Fruit fly (Drosophila melanogaster): ENCODE data around the gene CG42331.

Gene CG42331

DNA sequence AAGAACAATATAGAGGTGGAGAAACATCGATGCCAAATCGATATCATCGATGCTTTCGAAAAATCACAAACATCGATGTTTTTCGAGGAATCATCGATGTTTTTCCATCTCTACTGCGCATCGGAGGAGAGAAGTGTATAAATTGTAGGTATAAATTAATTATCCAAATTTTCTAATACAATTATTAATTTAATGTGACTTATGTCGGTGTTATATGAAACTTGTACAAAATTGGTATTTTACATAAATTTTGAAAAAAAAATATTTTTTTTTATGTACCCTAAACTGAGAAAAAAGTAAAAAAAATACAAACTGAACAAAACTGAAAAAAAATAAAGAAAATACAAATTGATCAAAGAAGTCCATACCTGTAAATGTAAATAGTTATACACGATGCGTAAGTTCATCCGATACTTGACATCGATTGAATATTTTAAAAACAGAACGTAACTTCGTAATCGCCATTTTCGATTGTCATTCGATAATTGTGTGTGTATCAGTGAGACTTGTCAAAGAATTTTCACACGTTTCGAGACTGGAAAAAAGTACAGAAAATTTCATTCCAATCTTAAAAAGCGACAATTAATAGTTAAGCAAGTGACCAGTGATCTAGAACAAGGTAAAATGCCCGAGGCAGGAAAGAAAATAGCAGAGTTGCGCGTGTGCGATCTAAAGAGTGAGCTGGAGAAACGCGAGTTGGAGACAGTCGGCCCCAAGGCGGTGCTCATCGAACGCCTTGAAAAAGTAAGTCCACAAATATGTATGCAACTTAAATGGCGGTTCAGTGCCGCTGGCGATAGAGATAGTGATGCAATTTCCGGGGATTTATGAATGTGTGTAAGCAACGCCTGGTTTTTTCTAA lies 45.2 kb downstream of the CG42331 start, which contains the start of the genes CG5808 and Saf-B (continued):
- peak; percentile 33 for TF ChIP-seq az2 (GFP tag; optimal IDR thresholded peaks at IDR 0.05)
- TF ChIP-seq CG1603 (tag; optimal IDR thresholded peaks at IDR 0.05): no peak
- TF ChIP-seq CG13287 (GFP tag; IDR thresholded peaks at IDR 0.05; ENCODE audit: partially characterized antibody): peak; percentile 76
- TF ChIP-seq hb (GFP tag; IDR thresholded peaks at IDR 0.05; ENCODE audit: partially characterized antibody): peak; percentile 85
- TF ChIP-seq bigmax (GFP tag; optimal IDR thresholded peaks at IDR 0.05): no peak
- peak; percentile 89 for TF ChIP-seq CG6791 (GFP tag; IDR thresholded peaks at IDR 0.05; ENCODE audit: partially characterized antibody)
- no peak for TF ChIP-seq CG3407 (GFP tag; optimal IDR thresholded peaks at IDR 0.05)
- peak; percentile 62 for TF ChIP-seq CG4820 (GFP tag; optimal IDR thresholded peaks at IDR 0.05)
- no peak for TF ChIP-seq gt (GFP tag; IDR thresholded peaks at IDR 0.05)
- TF ChIP-seq CG15269 (tag; optimal IDR thresholded peaks at IDR 0.05): no peak
- peak; percentile 66 for TF ChIP-seq ssp (GFP tag; IDR thresholded peaks at IDR 0.05)
- peak; percentile 77 for TF ChIP-seq bbx (GFP tag; IDR thresholded peaks at IDR 0.05; ENCODE audit: partially characterized antibody)
- TF ChIP-seq Taf1 (GFP tag; IDR thresholded peaks at IDR 0.05): no peak
- TF ChIP-seq CG10565 (GFP tag; optimal IDR thresholded peaks at IDR 0.05): no peak
- peak; percentile 33 for TF ChIP-seq Dek (tag; optimal IDR thresholded peaks at IDR 0.05)
- peak; percentile 84 for TF ChIP-seq Dll (GFP tag; IDR thresholded peaks at IDR 0.05; ENCODE audit: partially characterized antibody)
- TF ChIP-seq CG17829 (tag; optimal IDR thresholded peaks at IDR 0.05): peak; percentile 71
- peak; percentile 72 for TF ChIP-seq ind (GFP tag; optimal IDR thresholded peaks at IDR 0.05)
- no peak for TF ChIP-seq PHDP (tag; optimal IDR thresholded peaks at IDR 0.05)
- no peak for TF ChIP-seq CTCF (GFP tag; optimal IDR thresholded peaks at IDR 0.05)
- no peak for TF ChIP-seq CG12744 (GFP tag; optimal IDR thresholded peaks at IDR 0.05)
- peak; percentile 72 for TF ChIP-seq CkIIα-i1 (GFP tag; IDR thresholded peaks at IDR 0.05)
- TF ChIP-seq E2f1 (GFP tag; IDR thresholded peaks at IDR 0.05): peak; percentile 59
- TF ChIP-seq gcm (GFP tag; optimal IDR thresholded peaks at IDR 0.05): no peak
- TF ChIP-seq Scr (GFP tag; IDR thresholded peaks at IDR 0.05; ENCODE audit: partially characterized antibody): peak; percentile 86
- no peak for TF ChIP-seq Camta (GFP tag; optimal IDR thresholded peaks at IDR 0.05)
- no peak for TF ChIP-seq CG8359 (GFP tag; optimal IDR thresholded peaks at IDR 0.05; ENCODE audit: borderline replicate concordance)
- TF ChIP-seq eve (GFP tag; optimal IDR thresholded peaks at IDR 0.05): no peak
- TF ChIP-seq Doc2 (GFP tag; IDR thresholded peaks at IDR 0.05): no peak
- peak; percentile 30 for TF ChIP-seq CG13424 (tag; optimal IDR thresholded peaks at IDR 0.05)
- TF ChIP-seq CG15514 (GFP tag; optimal IDR thresholded peaks at IDR 0.05): peak; percentile 41
- no peak for TF ChIP-seq pros (GFP tag; optimal IDR thresholded peaks at IDR 0.05)
- peak; percentile 78 for TF ChIP-seq Med (GFP tag)
- no peak for TF ChIP-seq caup (GFP tag; optimal IDR thresholded peaks at IDR 0.05; ENCODE audit: severe bottlenecking)
- TF ChIP-seq CG1832 (GFP tag; optimal IDR thresholded peaks at IDR 0.05): no peak
- no peak for TF ChIP-seq NFAT (GFP tag; IDR thresholded peaks at IDR 0.05)
- TF ChIP-seq Hr51 (GFP tag; optimal IDR thresholded peaks at IDR 0.05): no peak
- TF ChIP-seq ems (GFP tag; optimal IDR thresholded peaks at IDR 0.05): no peak
- peak; percentile 81 for TF ChIP-seq Ptx1 (GFP tag; IDR thresholded peaks at IDR 0.05)
- TF ChIP-seq sens (GFP tag): peak; percentile 36
- peak; percentile 87 for TF ChIP-seq BEAF-32 (GFP tag; optimal IDR thresholded peaks at IDR 0.05)
- TF ChIP-seq amos (GFP tag; IDR thresholded peaks at IDR 0.05; ENCODE audit: partially characterized antibody): peak; percentile 76
- no peak for TF ChIP-seq Mad (GFP tag; optimal IDR thresholded peaks at IDR 0.05)
- TF ChIP-seq Optix (GFP tag; IDR thresholded peaks at IDR 0.05): no peak
- TF ChIP-seq ATbp (GFP tag; optimal IDR thresholded peaks at IDR 0.05): no peak
- TF ChIP-seq MESR4 (GFP tag; optimal IDR thresholded peaks at IDR 0.05): peak; percentile 98
- peak; percentile 81; the same call in 1 of the 2 replicates for TF ChIP-seq CG32767 (GFP tag; IDR thresholded peaks at IDR 0.05)
- TF ChIP-seq Hr3 (GFP tag; optimal IDR thresholded peaks at IDR 0.05): no peak
